Worm (Caenorhabditis elegans) whole organism, mixed stage, embryonic: ENCODE measurements around the gene F35E8.7.
"Not testable (repeated sequence)": the region's sequence is repeated elsewhere in the genome, so short reads cannot be mapped to it uniquely, and the experiment has no call there.

ENCODE experiments used
- M03D4.4 ChIP-seq: sonication (generic microtip); optimal IDR thresholded peaks from 2 replicates; lab custom pipeline; 2017; ENCODE audit warnings: mild to moderate bottlenecking, missing genetic modification characterization, missing compliant biosample characterization
- blmp-1 ChIP-seq: fragments of 150-350 bp; optimal IDR thresholded peaks from 2 replicates; lab custom pipeline; 2014; ENCODE audit warnings: missing biosample characterization, missing genetic modification characterization
- ceh-39 ChIP-seq: fragments of 150-350 bp; optimal IDR thresholded peaks from 2 replicates; lab custom pipeline; 2014; ENCODE audit warnings: missing biosample characterization, missing genetic modification characterization
- ceh-43 ChIP-seq: fragments of 200-800 bp; sonication (Bioruptor generic); optimal IDR thresholded peaks from 2 replicates; lab custom pipeline; 2018; ENCODE audit warnings: mild to moderate bottlenecking, missing genetic modification characterization, moderate library complexity, missing compliant biosample characterization
- ceh-83 ChIP-seq: fragments of 200-800 bp; sonication (Bioruptor generic); optimal IDR thresholded peaks from 2 replicates; lab custom pipeline; 2018; ENCODE audit warnings: mild to moderate bottlenecking, missing genetic modification characterization, missing compliant biosample characterization
- ces-1 ChIP-seq: fragments of 150-350 bp; optimal IDR thresholded peaks from 2 replicates; lab custom pipeline; 2014; ENCODE audit warnings: missing biosample characterization, missing genetic modification reagents, missing genetic modification characterization
- cnd-1 ChIP-seq: fragments of 200-800 bp; sonication (Bioruptor generic); optimal IDR thresholded peaks from 2 replicates; lab custom pipeline; 2018; ENCODE audit warnings: mild to moderate bottlenecking, missing genetic modification characterization, missing compliant biosample characterization
- drap-1 ChIP-seq: fragments of 200-800 bp; sonication (Bioruptor generic); optimal IDR thresholded peaks from 3 replicates; lab custom pipeline; 2018; ENCODE audit warnings: mild to moderate bottlenecking, missing genetic modification characterization, missing compliant biosample characterization
- elt-1 ChIP-seq: sonication (generic microtip); optimal IDR thresholded peaks from 2 replicates; lab custom pipeline; 2017; ENCODE audit warnings: missing genetic modification characterization, mild to moderate bottlenecking, missing compliant biosample characterization, antibody characterized with exemption, moderate library complexity, borderline replicate concordance; ENCODE audit not compliant: insufficient read depth
- elt-3 ChIP-seq: fragments of 150-350 bp; optimal IDR thresholded peaks from 2 replicates; lab custom pipeline; 2014; ENCODE audit warnings: missing biosample characterization, missing genetic modification characterization
- flh-1 ChIP-seq: fragments of 200-800 bp; sonication (Bioruptor generic); optimal IDR thresholded peaks from 2 replicates; lab custom pipeline; 2018; ENCODE audit warnings: mild to moderate bottlenecking, missing genetic modification characterization, moderate library complexity, missing compliant biosample characterization
- ham-2 ChIP-seq: fragments of 200-800 bp; sonication (Bioruptor generic); optimal IDR thresholded peaks from 2 replicates; lab custom pipeline; 2018; ENCODE audit warnings: mild to moderate bottlenecking, missing genetic modification characterization, missing compliant biosample characterization
- hlh-1 ChIP-seq: fragments of 150-350 bp; optimal IDR thresholded peaks from 2 replicates; lab custom pipeline; 2014; ENCODE audit warnings: missing biosample characterization, missing genetic modification reagents, missing genetic modification characterization
- lin-32 ChIP-seq: fragments of 200-800 bp; sonication (Bioruptor generic); optimal IDR thresholded peaks from 2 replicates; lab custom pipeline; 2018; ENCODE audit warnings: mild to moderate bottlenecking, missing genetic modification characterization, missing compliant biosample characterization
- lsy-2 ChIP-seq: fragments of 150-350 bp; optimal IDR thresholded peaks from 2 replicates; lab custom pipeline; 2014; ENCODE audit warnings: missing biosample characterization, missing genetic modification characterization
- mab-5 ChIP-seq: fragments of 150-350 bp; optimal IDR thresholded peaks from 2 replicates; lab custom pipeline; 2014; ENCODE audit warnings: missing biosample characterization, missing genetic modification characterization
- mep-1 ChIP-seq: fragments of 150-350 bp; optimal IDR thresholded peaks from 2 replicates; lab custom pipeline; 2017; ENCODE audit warnings: missing biosample characterization, missing genetic modification reagents, missing genetic modification characterization, inconsistent platforms
- mls-2 ChIP-seq: sonication (generic microtip); optimal IDR thresholded peaks from 2 replicates; lab custom pipeline; 2016; ENCODE audit warnings: mild to moderate bottlenecking, missing genetic modification characterization, moderate library complexity, missing compliant biosample characterization
- nhr-12 ChIP-seq: fragments of 150-350 bp; optimal IDR thresholded peaks from 2 replicates; lab custom pipeline; 2014; ENCODE audit warnings: missing biosample characterization, missing genetic modification characterization
- nhr-2 ChIP-seq: fragments of 150-350 bp; optimal IDR thresholded peaks from 2 replicates; lab custom pipeline; 2014; ENCODE audit warnings: missing biosample characterization, missing genetic modification characterization
- nhr-76 ChIP-seq: sonication (generic microtip); optimal IDR thresholded peaks from 2 replicates; lab custom pipeline; 2017; ENCODE audit warnings: missing biosample characterization, missing genetic modification characterization
- pha-4 ChIP-seq: fragments of 150-350 bp; optimal IDR thresholded peaks from 2 replicates; lab custom pipeline; 2018; ENCODE audit warnings: missing biosample characterization, missing genetic modification reagents, missing genetic modification characterization
- sem-2 ChIP-seq: fragments of 200-800 bp; sonication (Bioruptor generic); optimal IDR thresholded peaks from 2 replicates; lab custom pipeline; 2018; ENCODE audit warnings: mild to moderate bottlenecking, missing genetic modification characterization, missing compliant biosample characterization
- snpc-4 ChIP-seq: fragments of 150-350 bp; optimal IDR thresholded peaks from 2 replicates; lab custom pipeline; 2014; ENCODE audit warnings: missing biosample characterization, missing genetic modification characterization
- sptf-1 ChIP-seq: sonication (generic microtip); optimal IDR thresholded peaks from 2 replicates; lab custom pipeline; 2017; ENCODE audit warnings: mild to moderate bottlenecking, missing genetic modification characterization, moderate library complexity, missing compliant biosample characterization
- tbx-8 ChIP-seq: fragments of 200-800 bp; sonication (Bioruptor generic); optimal IDR thresholded peaks from 2 replicates; lab custom pipeline; 2018; ENCODE audit warnings: mild to moderate bottlenecking, missing genetic modification characterization, moderate library complexity, missing compliant biosample characterization
- unc-120 ChIP-seq: sonication (generic microtip); optimal IDR thresholded peaks from 2 replicates; lab custom pipeline; 2017; ENCODE audit warnings: missing genetic modification characterization, missing compliant biosample characterization; ENCODE audit not compliant: poor library complexity, severe bottlenecking
- unc-39 ChIP-seq: fragments of 150-350 bp; optimal IDR thresholded peaks from 2 replicates; lab custom pipeline; 2014; ENCODE audit warnings: missing biosample characterization, missing genetic modification characterization
- unc-62 ChIP-seq: fragments of 150-350 bp; optimal IDR thresholded peaks from 2 replicates; lab custom pipeline; 2014; ENCODE audit warnings: missing biosample characterization, missing genetic modification reagents, missing genetic modification characterization
- zip-8 ChIP-seq: fragments of 150-350 bp; optimal IDR thresholded peaks from 2 replicates; lab custom pipeline; 2014; ENCODE audit warnings: missing biosample characterization, missing genetic modification characterization
- ztf-11 ChIP-seq: fragments of 150-350 bp; optimal IDR thresholded peaks from 2 replicates; lab custom pipeline; 2014; ENCODE audit warnings: missing biosample characterization, missing genetic modification characterization

The F35E8.7 gene

DNA sequence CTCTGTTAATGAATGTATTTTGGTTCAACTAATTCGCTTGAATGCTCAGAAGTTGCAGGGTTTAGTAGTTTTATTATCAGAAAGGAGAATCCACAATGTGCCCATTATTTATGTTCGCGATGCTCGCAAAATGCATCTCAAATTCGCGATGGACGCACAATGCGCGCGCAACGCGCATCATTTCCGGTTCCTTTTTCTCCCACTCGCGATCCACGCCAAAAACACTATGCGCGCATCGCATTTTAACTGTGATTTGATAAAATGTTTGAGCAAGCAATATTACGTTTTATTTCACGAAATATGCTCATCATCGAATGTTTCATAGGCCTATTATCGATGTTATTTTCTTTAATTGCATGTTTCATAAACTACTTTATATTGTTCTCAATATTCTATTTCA, 16.1 kb downstream of the F35E8.7 start, which contains the start of gene srbc-77:
Gene srbc-77 (plus strand): TSS at position 301 of the 400 bp plus-strand sequence.
- TF ChIP-seq tbx-8 (GFP tag; lab: Kevin White, UChicago); unc-39; blmp-1: not testable (repeated sequence)
- TF ChIP-seq, all 35 proteins: peak for 0; not testable (repeated sequence) for 35

DNA sequence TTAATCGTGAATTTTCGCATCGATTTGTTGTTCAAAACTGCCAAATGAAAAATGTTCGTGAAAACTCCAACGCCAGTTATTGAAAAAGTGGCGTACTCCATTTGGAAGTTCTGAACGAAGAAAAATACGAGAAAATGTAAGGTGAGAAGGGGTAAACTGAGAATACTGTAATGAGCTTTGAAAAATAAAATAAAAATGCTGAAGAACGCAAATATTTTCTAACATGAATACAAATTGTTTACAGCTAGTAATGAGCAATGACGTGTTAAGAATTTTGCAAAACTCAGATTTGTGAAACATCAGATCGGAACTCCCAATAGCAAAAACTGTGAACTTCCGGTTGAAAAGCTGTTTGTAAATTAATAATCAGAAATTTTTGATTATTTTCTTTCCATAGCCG, 18.6 kb downstream of the F35E8.7 start, which contains the start of gene srw-26:
Gene srw-26 (minus strand): TSS at position 101 of the 400 bp plus-strand sequence.
- TF ChIP-seq lsy-2 (no peak), zip-8 (tag; lab: Kevin White, UChicago) (no peak), tbx-8 (GFP tag; lab: Kevin White, UChicago) (no peak), ham-2 (no peak), cnd-1 (tag; lab: Kevin White, UChicago) (no peak), elt-1 (tag; lab: Kevin White, UChicago) (no peak), mab-5 (tag; lab: Kevin White, UChicago) (no peak), unc-120 (no peak), mep-1 (tag; lab: Kevin White, UChicago) (no peak), ceh-43 (GFP tag; lab: Kevin White, UChicago) (no peak), unc-39 (no peak), blmp-1 (no peak), mls-2 (tag; lab: Kevin White, UChicago) (no peak)
- TF ChIP-seq, all 35 proteins: peak for 0

DNA sequence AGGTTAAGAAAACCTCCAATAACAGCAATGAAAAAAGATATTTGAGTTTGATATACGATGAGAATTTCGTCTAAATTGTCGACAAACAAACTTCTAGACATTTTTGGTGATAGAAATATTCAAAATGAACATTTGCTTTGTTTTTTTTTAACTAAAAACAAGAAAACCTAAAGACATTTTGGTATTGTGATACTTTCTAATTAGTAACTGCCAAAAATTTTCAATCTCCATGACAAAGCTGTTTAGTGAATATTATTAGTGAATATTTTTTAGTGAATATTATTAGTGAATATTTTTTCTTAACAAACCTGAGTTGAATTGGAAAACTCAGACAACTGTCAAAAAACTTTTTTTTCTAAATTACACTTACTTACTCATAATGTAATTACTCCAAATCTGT, 26.4 kb downstream of the F35E8.7 start, which contains the start of gene srw-55:
Gene srw-55 (minus strand): TSS at position 101 of the 400 bp plus-strand sequence.
- TF ChIP-seq drap-1 (no peak), elt-1 (tag; lab: Kevin White, UChicago) (no peak), cnd-1 (tag; lab: Kevin White, UChicago) (no peak), ces-1 (GFP tag; lab: Kevin White, UChicago) (no peak), mep-1 (tag; lab: Kevin White, UChicago) (no peak), M03D4.4 (tag; lab: Kevin White, UChicago) (no peak), nhr-76 (tag; lab: Kevin White, UChicago) (no peak), snpc-4 (tag; lab: Kevin White, UChicago) (no peak), zip-8 (tag; lab: Kevin White, UChicago) (no peak), unc-120 (no peak), nhr-2 (tag; lab: Kevin White, UChicago) (no peak), flh-1 (GFP tag; lab: Kevin White, UChicago) (no peak), lin-32 (GFP tag; lab: Kevin White, UChicago) (no peak), pha-4 (tag; lab: Kevin White, UChicago) (no peak), ceh-83 (GFP tag; lab: Kevin White, UChicago) (no peak), sptf-1 (tag; lab: Kevin White, UChicago) (no peak), ztf-11 (tag; lab: Kevin White, UChicago) (no peak), ceh-43 (GFP tag; lab: Kevin White, UChicago) (no peak), unc-62 (GFP tag; lab: Kevin White, UChicago) (no peak)

DNA sequence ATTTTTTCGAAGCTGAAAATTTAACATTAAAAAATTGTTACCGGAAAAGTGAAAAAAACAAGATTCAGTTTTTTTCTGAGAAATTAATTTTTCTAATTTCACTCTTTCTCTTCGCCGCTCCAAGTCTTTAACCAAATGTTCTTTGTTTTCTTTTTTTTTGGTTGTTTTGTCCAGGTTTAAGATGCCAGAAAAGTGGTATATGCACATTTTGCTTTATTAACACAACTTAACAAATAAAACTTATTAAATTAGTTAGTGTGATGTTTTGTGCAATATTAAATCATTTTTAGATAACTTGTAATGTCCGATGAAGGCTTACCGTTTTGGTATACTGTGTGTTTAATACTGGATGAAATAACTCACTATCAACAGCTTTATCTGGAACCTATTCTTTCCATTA, 29.3 kb downstream of the F35E8.7 start, which contains the start of gene srw-53:
Gene srw-53 (plus strand): TSS at position 301 of the 400 bp plus-strand sequence.
- no peak for TF ChIP-seq sptf-1 (tag; lab: Kevin White, UChicago)
- no peak for TF ChIP-seq elt-3 (tag; lab: Kevin White, UChicago)
- TF ChIP-seq lsy-2, result no peak
- TF ChIP-seq ceh-39 (tag; lab: Kevin White, UChicago), result no peak
- no peak for TF ChIP-seq elt-1 (tag; lab: Kevin White, UChicago)
- TF ChIP-seq nhr-2 (tag; lab: Kevin White, UChicago), result no peak
- TF ChIP-seq cnd-1 (tag; lab: Kevin White, UChicago), result no peak
- no peak for TF ChIP-seq mab-5 (tag; lab: Kevin White, UChicago)
- no peak for TF ChIP-seq drap-1
- no peak for TF ChIP-seq unc-120
- TF ChIP-seq mls-2 (tag; lab: Kevin White, UChicago), result no peak
- no peak for TF ChIP-seq blmp-1
- TF ChIP-seq tbx-8 (GFP tag; lab: Kevin White, UChicago), result no peak
- no peak for TF ChIP-seq unc-39
- no peak for TF ChIP-seq flh-1 (GFP tag; lab: Kevin White, UChicago)
- TF ChIP-seq lin-32 (GFP tag; lab: Kevin White, UChicago), result no peak
- no peak for TF ChIP-seq hlh-1
- TF ChIP-seq ztf-11 (tag; lab: Kevin White, UChicago), result no peak

DNA sequence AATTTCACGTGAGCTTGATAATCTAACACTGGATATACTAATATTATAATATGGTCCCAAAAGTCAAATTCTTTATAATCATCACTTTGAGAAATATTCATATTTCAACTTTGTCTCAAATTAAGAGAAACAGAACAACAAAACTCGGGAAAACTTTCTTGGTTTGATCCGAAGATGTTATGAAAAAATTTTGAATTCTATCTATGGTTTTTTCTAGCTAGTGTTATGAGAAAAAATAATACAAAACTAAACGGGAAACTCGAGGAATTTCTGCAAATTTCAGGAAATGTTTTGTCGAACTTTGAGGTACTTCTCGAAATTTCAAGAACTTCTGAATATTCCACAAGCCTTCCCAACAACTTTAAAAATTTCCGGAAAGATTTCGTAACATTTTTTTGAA, 37.1 kb downstream of the F35E8.7 start, which contains the start of gene srw-59:
Gene srw-59 (minus strand): TSS at position 101 of the 400 bp plus-strand sequence.
- TF ChIP-seq nhr-12 (no peak), unc-120 (no peak), blmp-1 (no peak), nhr-2 (tag; lab: Kevin White, UChicago) (no peak), sptf-1 (tag; lab: Kevin White, UChicago) (no peak), sem-2 (GFP tag; lab: Kevin White, UChicago) (no peak), ces-1 (GFP tag; lab: Kevin White, UChicago) (no peak), ztf-11 (tag; lab: Kevin White, UChicago) (no peak), snpc-4 (tag; lab: Kevin White, UChicago) (no peak)
